Worm (Caenorhabditis elegans): ENCODE measurements around the gene aat-3.
A peak's percentile ranks its signal among the peaks of the same experiment; 100 is the strongest.

aat-3 gene

DNA sequence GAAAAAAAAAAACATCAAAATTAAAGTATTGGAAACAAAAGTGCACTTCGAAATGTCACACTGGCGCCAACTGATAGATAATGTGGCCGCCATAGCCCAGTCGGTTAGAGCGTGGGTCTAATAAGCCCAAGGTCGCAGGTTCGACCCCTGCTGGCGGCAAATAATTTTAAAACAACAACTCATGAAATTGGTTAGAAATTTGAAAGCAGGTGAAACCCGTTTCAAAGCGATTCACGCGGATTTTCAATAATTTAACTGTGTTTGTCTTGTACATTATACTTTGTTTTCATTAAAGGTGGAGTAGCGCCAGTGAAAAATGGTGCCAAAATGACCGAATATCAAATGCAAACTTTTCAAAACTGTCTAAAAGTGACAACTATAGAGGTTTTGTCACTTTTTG is 20.8 kb upstream of the aat-3 start (continued):
- TF ChIP-seq F22D6.2 (tag; optimal IDR thresholded peaks at IDR 0.05) (no peak), ztf-26 (tag; optimal IDR thresholded peaks at IDR 0.05) (peak; percentile 27), B0019.2 (GFP tag; conservative IDR thresholded peaks at IDR 0.05) (no peak), ets-4 (GFP tag; optimal IDR thresholded peaks at IDR 0.05) (no peak), snpc-1.3 (tag; optimal IDR thresholded peaks at IDR 0.05; ENCODE audit: insufficient read depth) (peak; percentile 48), bed-2 (GFP tag; IDR thresholded peaks at IDR 0.05) (no peak), lir-1 (GFP tag; conservative IDR thresholded peaks at IDR 0.05) (no peak), somi-1 (GFP tag; optimal IDR thresholded peaks at IDR 0.05) (no peak), fkh-3 (tag; optimal IDR thresholded peaks at IDR 0.05) (peak; percentile 2)

DNA sequence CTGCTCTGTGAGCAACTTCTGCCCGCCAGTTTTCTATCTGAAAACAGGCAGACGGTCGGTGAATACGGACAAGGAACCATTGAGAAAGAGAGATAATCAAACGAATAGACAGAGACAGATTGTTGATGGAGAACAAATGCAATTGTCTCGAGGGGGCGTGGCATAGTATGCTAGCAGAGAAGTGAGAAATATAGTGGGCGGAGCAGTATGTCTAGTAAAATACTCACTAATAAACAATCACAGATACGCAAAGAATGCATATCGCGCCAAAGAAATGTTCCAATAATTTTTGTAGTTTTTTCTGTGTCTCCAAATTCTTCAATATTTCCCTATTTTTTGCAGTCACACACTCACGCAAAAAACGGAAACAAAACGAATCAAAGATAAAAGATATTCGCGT is 19.7 kb upstream of the aat-3 start, which contains the start of gene tbc-12:
TSS of gene tbc-12 (minus strand) at position 101 of the 400 bp plus-strand sequence.
- TF ChIP-seq him-1 (tag; optimal IDR thresholded peaks at IDR 0.05) (no peak), madf-8 (GFP tag; conservative IDR thresholded peaks at IDR 0.05) (no peak), sdz-38 (tag; optimal IDR thresholded peaks at IDR 0.05) (no peak), dox-1 (GFP tag; IDR thresholded peaks at IDR 0.05) (no peak), ama-1 (optimal IDR thresholded peaks at IDR 0.05) (no peak), ama-1 (GFP tag; optimal IDR thresholded peaks at IDR 0.05) (no peak), attf-6 (GFP tag; IDR thresholded peaks at IDR 0.05) (no peak), lin-54 (GFP tag; optimal IDR thresholded peaks at IDR 0.05) (no peak), rec-8 (tag; optimal IDR thresholded peaks at IDR 0.05) (no peak), lsy-27 (tag; optimal IDR thresholded peaks at IDR 0.05; ENCODE audit: borderline replicate concordance, insufficient read depth) (no peak), F10E7.11 (tag; optimal IDR thresholded peaks at IDR 0.05) (no peak), ceh-27 (GFP tag; optimal IDR thresholded peaks at IDR 0.05) (no peak), snpc-3.4 (tag; optimal IDR thresholded peaks at IDR 0.05) (no peak), repo-1 (tag; optimal IDR thresholded peaks at IDR 0.05) (no peak), aptf-2 (GFP tag; conservative IDR thresholded peaks at IDR 0.05) (no peak)

- TF ChIP-seq gei-17 (GFP tag; optimal IDR thresholded peaks at IDR 0.05) (peak; percentile 8), lin-40 (tag; optimal IDR thresholded peaks at IDR 0.05) (peak; percentile 54), hmg-20 (GFP tag; IDR thresholded peaks at IDR 0.05) (no peak), cebp-1 (GFP tag; IDR thresholded peaks at IDR 0.05) (no peak), cebp-1 (tag; optimal IDR thresholded peaks at IDR 0.05) (peak; percentile 59), K12H6.12 (tag; optimal IDR thresholded peaks at IDR 0.05) (peak; percentile 83), hrde-1 (tag; optimal IDR thresholded peaks at IDR 0.05; ENCODE audit: borderline replicate concordance) (no peak), atf-7 (tag; optimal IDR thresholded peaks at IDR 0.05) (peak; percentile 17), die-1 (tag; optimal IDR thresholded peaks at IDR 0.05) (peak; percentile 31), snpc-4 (GFP tag; optimal IDR thresholded peaks at IDR 0.05) (no peak), snpc-4 (tag; optimal IDR thresholded peaks at IDR 0.05) (peak in 2 of 4 experiments; percentile 4 to 15), lin-35 (GFP tag; optimal IDR thresholded peaks at IDR 0.05) (peak in 1 of 3 experiments; percentile 3), madf-6 (GFP tag; IDR thresholded peaks at IDR 0.05) (no peak), dpl-1 (GFP tag; optimal IDR thresholded peaks at IDR 0.05) (no peak), mcd-1 (GFP tag; IDR thresholded peaks at IDR 0.05) (0 out of 2 replicates have a peak, but pooled peaks have one; percentile 36), rcor-1 (GFP tag; IDR thresholded peaks at IDR 0.05) (no peak), somi-1 (GFP tag; optimal IDR thresholded peaks at IDR 0.05) (peak; percentile 18), ceh-27 (GFP tag; optimal IDR thresholded peaks at IDR 0.05) (peak; percentile 78), snpc-3.4 (tag; optimal IDR thresholded peaks at IDR 0.05) (no peak), F55B11.4 (tag; optimal IDR thresholded peaks at IDR 0.05; ENCODE audit: borderline replicate concordance, insufficient read depth) (no peak), B0336.3 (GFP tag; IDR thresholded peaks at IDR 0.05) (0 out of 2 replicates have a peak, but pooled peaks have one; percentile 19), madf-3 (GFP tag; IDR thresholded peaks at IDR 0.05) (0 out of 2 replicates have a peak, but pooled peaks have one; percentile 54), egl-18 (GFP tag; IDR thresholded peaks at IDR 0.05) (0 out of 2 replicates have a peak, but pooled peaks have one; percentile 26), sdz-38 (tag; optimal IDR thresholded peaks at IDR 0.05) (no peak), rpc-1 (optimal IDR thresholded peaks at IDR 0.05) (no peak), rpc-1 (tag; optimal IDR thresholded peaks at IDR 0.05) (no peak)
Measured at ce11 chrX:2536246-2536772, 15.8 kb upstream of the aat-3 start.
